Worm (Caenorhabditis elegans) whole organism, young adult: ENCODE measurements around the gene nlp-20.

Experiments used
- B0035.1 ChIP-seq: sonication (generic microtip); optimal IDR thresholded peaks from 2 replicates; lab custom pipeline; 2016; ENCODE audit warnings: missing genetic modification characterization, mild to moderate bottlenecking, missing compliant biosample characterization, missing genotype, missing genetic modification reagents
- B0261.1 ChIP-seq: sonication (generic microtip); optimal IDR thresholded peaks from 2 replicates; lab custom pipeline; 2016; ENCODE audit warnings: mild to moderate bottlenecking, missing genetic modification characterization, moderate library complexity, missing compliant biosample characterization
- B0336.3 ChIP-seq: fragments of 200-800 bp; sonication (Bioruptor generic); IDR thresholded peaks from 2 replicates; pipeline ENCODE4 v1.3.6; 2022; ENCODE audit warnings: missing genetic modification characterization, missing compliant biosample characterization
- D2030.7 ChIP-seq: fragments of 200-800 bp; sonication (Bioruptor generic); IDR thresholded peaks from 2 replicates; pipeline ENCODE4 v1.3.6; 2022; ENCODE audit warnings: missing genetic modification reagents, missing genetic modification characterization, missing compliant biosample characterization
- F22D6.2 ChIP-seq: sonication (generic microtip); optimal IDR thresholded peaks from 2 replicates; lab custom pipeline; 2016; ENCODE audit warnings: mild to moderate bottlenecking, missing genetic modification characterization, missing compliant biosample characterization
- K12H6.12 ChIP-seq: fragments of 200-800 bp; sonication (Bioruptor generic); optimal IDR thresholded peaks from 2 replicates; lab custom pipeline; 2018; ENCODE audit warnings: mild to moderate bottlenecking, missing genetic modification characterization, missing compliant biosample characterization
- T07F8.4 ChIP-seq: sonication (generic microtip); optimal IDR thresholded peaks from 2 replicates; lab custom pipeline; 2016; ENCODE audit warnings: mild to moderate bottlenecking, missing genetic modification characterization, moderate library complexity, missing compliant biosample characterization
- T26A5.8 ChIP-seq: sonication (generic microtip); optimal IDR thresholded peaks from 2 replicates; lab custom pipeline; 2016; ENCODE audit warnings: missing genetic modification characterization, missing compliant biosample characterization
- Y53G8AR.9 ChIP-seq: fragments of 200-800 bp; sonication (Bioruptor generic); conservative IDR thresholded peaks from 2 replicates; pipeline ENCODE4 v1.3.6; 2022; ENCODE audit warnings: missing genetic modification reagents, missing genetic modification characterization, missing compliant biosample characterization
- Y67H2A.10 ChIP-seq: fragments of 200-800 bp; sonication (Bioruptor generic); conservative IDR thresholded peaks from 2 replicates; pipeline ENCODE4 v1.3.6; 2022; ENCODE audit warnings: missing genetic modification reagents, missing genetic modification characterization, missing compliant biosample characterization
- Y95B8A.8 ChIP-seq: fragments of 200-800 bp; sonication (Bioruptor generic); IDR thresholded peaks from 2 replicates; pipeline ENCODE4 v1.3.6; 2022; ENCODE audit warnings: missing genetic modification reagents, missing genetic modification characterization, missing compliant biosample characterization
- ZK185.1 ChIP-seq: sonication (generic microtip); optimal IDR thresholded peaks from 2 replicates; lab custom pipeline; 2016; ENCODE audit warnings: mild to moderate bottlenecking, missing genetic modification characterization, missing compliant biosample characterization; ENCODE audit not compliant: poor library complexity, severe bottlenecking
- attf-5 ChIP-seq: fragments of 200-800 bp; sonication (Bioruptor generic); optimal IDR thresholded peaks from 2 replicates; lab custom pipeline; 2018; ENCODE audit warnings: mild to moderate bottlenecking, missing genetic modification characterization, missing compliant biosample characterization
- bed-1 ChIP-seq: fragments of 200-800 bp; sonication (Bioruptor generic); IDR thresholded peaks from 2 replicates; pipeline ENCODE4 v1.3.6; 2022; ENCODE audit warnings: missing genetic modification reagents, missing genetic modification characterization, missing compliant biosample characterization
- bed-2 ChIP-seq: fragments of 200-800 bp; sonication (Bioruptor generic); IDR thresholded peaks from 2 replicates; pipeline ENCODE4 v1.3.6; 2022; ENCODE audit warnings: missing genetic modification reagents, missing genetic modification characterization, missing compliant biosample characterization
- ccch-3 ChIP-seq: fragments of 200-800 bp; sonication (Bioruptor generic); optimal IDR thresholded peaks from 2 replicates; lab custom pipeline; 2018; ENCODE audit warnings: mild to moderate bottlenecking, missing genetic modification characterization, missing compliant biosample characterization
- cebp-2 ChIP-seq: fragments of 200-800 bp; sonication (Bioruptor generic); IDR thresholded peaks from 2 replicates; pipeline ENCODE4 v1.3.6; 2022; ENCODE audit warnings: missing genetic modification characterization, missing compliant biosample characterization
- ceh-58 ChIP-seq: fragments of 200-800 bp; sonication (Bioruptor generic); IDR thresholded peaks from 2 replicates; pipeline ENCODE4 v1.3.6; 2022; ENCODE audit warnings: missing genetic modification characterization, missing compliant biosample characterization
- die-1 ChIP-seq: sonication (generic microtip); optimal IDR thresholded peaks from 2 replicates; lab custom pipeline; 2016; ENCODE audit warnings: missing genotype, mild to moderate bottlenecking, missing genetic modification characterization, missing compliant biosample characterization
- dpff-1 ChIP-seq: sonication (generic microtip); optimal IDR thresholded peaks from 2 replicates; lab custom pipeline; 2017; ENCODE audit warnings: mild to moderate bottlenecking, missing genetic modification characterization, missing compliant biosample characterization
- efl-1 ChIP-seq: fragments of 150-350 bp; optimal IDR thresholded peaks from 2 replicates; lab custom pipeline; 2014; ENCODE audit warnings: missing biosample characterization, missing genetic modification reagents, missing genetic modification characterization
- egrh-3 ChIP-seq: fragments of 200-800 bp; sonication (Bioruptor generic); IDR thresholded peaks from 2 replicates; pipeline ENCODE4 v1.3.6; 2022; ENCODE audit warnings: missing genetic modification reagents, missing genetic modification characterization, missing compliant biosample characterization
- him-1 ChIP-seq: sonication (generic microtip); optimal IDR thresholded peaks from 2 replicates; lab custom pipeline; 2016; ENCODE audit warnings: missing genotype, missing genetic modification reagents, missing genetic modification characterization, missing compliant biosample characterization
- hmg-1.2 ChIP-seq: fragments of 200-800 bp; sonication (Bioruptor generic); IDR thresholded peaks from 2 replicates; pipeline ENCODE4 v1.3.6; 2022; ENCODE audit warnings: missing genetic modification reagents, missing genetic modification characterization, missing compliant biosample characterization
- lir-1 ChIP-seq: fragments of 200-800 bp; sonication (Bioruptor generic); conservative IDR thresholded peaks from 2 replicates; pipeline ENCODE4 v1.3.6; 2022; ENCODE audit warnings: missing genetic modification reagents, missing genetic modification characterization, missing compliant biosample characterization
- lsl-1 ChIP-seq: fragments of 200-800 bp; sonication (Bioruptor generic); optimal IDR thresholded peaks from 2 replicates; lab custom pipeline; 2018; ENCODE audit warnings: mild to moderate bottlenecking, missing genetic modification characterization, moderate library complexity, missing compliant biosample characterization
- nhr-120 ChIP-seq: fragments of 200-800 bp; sonication (Bioruptor generic); IDR thresholded peaks from 2 replicates; pipeline ENCODE4 v1.3.6; 2022; ENCODE audit warnings: missing genetic modification characterization, missing compliant biosample characterization
- nhr-179 ChIP-seq: sonication (generic microtip); optimal IDR thresholded peaks from 2 replicates; lab custom pipeline; 2016; ENCODE audit warnings: mild to moderate bottlenecking, missing genetic modification characterization, missing compliant biosample characterization
- nhr-80 ChIP-seq: sonication (generic microtip); optimal IDR thresholded peaks from 2 replicates; lab custom pipeline; 2016; ENCODE audit warnings: missing genetic modification characterization, missing compliant biosample characterization
- rcor-1 ChIP-seq: fragments of 200-800 bp; sonication (Bioruptor generic); IDR thresholded peaks from 2 replicates; pipeline ENCODE4 v1.3.6; 2022; ENCODE audit warnings: missing genetic modification reagents, missing genetic modification characterization, missing compliant biosample characterization
- rec-8 ChIP-seq, 2 experiments: sonication (generic microtip); optimal IDR thresholded peaks; 2 replicates each; lab custom pipeline; 2016; ENCODE audit warnings: mild to moderate bottlenecking in 2 of 2, missing genetic modification characterization in 2 of 2, missing genetic modification reagents in 2 of 2, missing genotype in 2 of 2, missing biosample characterization in 1 of 2, missing compliant biosample characterization in 1 of 2, moderate library complexity in 1 of 2
- repo-1 ChIP-seq: sonication (generic microtip); optimal IDR thresholded peaks from 2 replicates; lab custom pipeline; 2017; ENCODE audit warnings: mild to moderate bottlenecking, missing genetic modification characterization, missing compliant biosample characterization
- sea-2 ChIP-seq: fragments of 200-800 bp; sonication (Bioruptor generic); IDR thresholded peaks from 2 replicates; pipeline ENCODE4 v1.3.6; 2022; ENCODE audit warnings: missing genetic modification characterization, missing compliant biosample characterization
- snpc-1.3 ChIP-seq: sonication (generic microtip); optimal IDR thresholded peaks from 2 replicates; lab custom pipeline; 2017; ENCODE audit warnings: missing genetic modification characterization, mild to moderate bottlenecking, missing compliant biosample characterization, antibody characterized with exemption, moderate library complexity, missing genotype, missing genetic modification reagents; ENCODE audit not compliant: insufficient read depth
- snpc-3.4 ChIP-seq: sonication (generic microtip); optimal IDR thresholded peaks from 2 replicates; lab custom pipeline; 2017; ENCODE audit warnings: missing genetic modification characterization, mild to moderate bottlenecking, missing compliant biosample characterization, antibody characterized with exemption, moderate library complexity, missing genotype, missing genetic modification reagents
- sptf-2 ChIP-seq: fragments of 200-800 bp; sonication (Bioruptor generic); optimal IDR thresholded peaks from 2 replicates; lab custom pipeline; 2018; ENCODE audit warnings: mild to moderate bottlenecking, missing genetic modification characterization, missing compliant biosample characterization
- tbx-9 ChIP-seq: sonication (generic microtip); optimal IDR thresholded peaks from 2 replicates; lab custom pipeline; 2016; ENCODE audit warnings: borderline replicate concordance, missing genetic modification characterization, inconsistent platforms, missing compliant biosample characterization
- xnd-1 ChIP-seq: sonication (generic microtip); optimal IDR thresholded peaks from 2 replicates; lab custom pipeline; 2016; ENCODE audit warnings: missing genotype, missing genetic modification reagents, missing genetic modification characterization, missing compliant biosample characterization
- ztf-25 ChIP-seq: fragments of 200-800 bp; sonication (Bioruptor generic); IDR thresholded peaks from 2 replicates; pipeline ENCODE4 v1.3.6; 2022; ENCODE audit warnings: missing genetic modification reagents, missing genetic modification characterization, missing compliant biosample characterization
- ztf-26 ChIP-seq: sonication (generic microtip); optimal IDR thresholded peaks from 2 replicates; lab custom pipeline; 2017; ENCODE audit warnings: missing genetic modification characterization, missing compliant biosample characterization
- ztf-3 ChIP-seq: fragments of 200-800 bp; sonication (Bioruptor generic); optimal IDR thresholded peaks from 2 replicates; lab custom pipeline; 2018; ENCODE audit warnings: mild to moderate bottlenecking, missing genetic modification characterization, missing compliant biosample characterization

Gene nlp-20

DNA sequence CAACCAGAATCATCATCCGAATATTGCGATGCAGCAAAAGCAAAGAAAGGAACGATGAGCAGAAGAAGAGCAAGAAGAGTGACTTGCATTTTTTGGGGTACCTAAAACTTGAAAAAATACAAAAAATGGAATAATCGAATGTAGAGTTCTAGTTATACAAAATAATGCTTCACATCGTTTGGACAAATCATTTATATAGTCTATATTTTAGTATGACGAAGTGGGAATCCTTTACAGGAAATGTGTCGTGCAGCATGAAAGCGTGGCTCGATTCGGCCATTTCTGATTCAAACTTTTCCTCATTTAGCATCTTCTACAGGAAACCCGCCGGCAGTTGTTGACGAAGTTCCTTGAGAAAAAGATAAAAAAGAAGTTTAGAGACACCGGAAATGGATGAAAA is at the start of gene nlp-20:
Gene nlp-20 (minus strand): TSS at position 101 of the 400 bp plus-strand sequence.
- TF ChIP-seq bed-2 (GFP tag; lab: Robert Waterston, UW) (no peak), ccch-3 (GFP tag; lab: Kevin White, UChicago) (no peak), Y95B8A.8 (GFP tag; lab: Robert Waterston, UW) (no peak), tbx-9 (tag; lab: Kevin White, UChicago) (no peak), hmg-1.2 (no peak), ZK185.1 (tag; lab: Kevin White, UChicago) (no peak), B0261.1 (tag; lab: Kevin White, UChicago) (no peak), nhr-80 (tag; lab: Kevin White, UChicago) (no peak), ceh-58 (GFP tag; lab: Robert Waterston, UW) (no peak), rcor-1 (no peak), ztf-26 (no peak), nhr-179 (tag; lab: Kevin White, UChicago) (no peak), cebp-2 (GFP tag; lab: Robert Waterston, UW) (no peak), rec-8 (tag; optimal IDR thresholded peaks at IDR 0.05; lab: Kevin White, UChicago) (no peak), K12H6.12 (tag; lab: Kevin White, UChicago) (no peak), B0035.1 (tag; lab: Kevin White, UChicago) (no peak)

DNA sequence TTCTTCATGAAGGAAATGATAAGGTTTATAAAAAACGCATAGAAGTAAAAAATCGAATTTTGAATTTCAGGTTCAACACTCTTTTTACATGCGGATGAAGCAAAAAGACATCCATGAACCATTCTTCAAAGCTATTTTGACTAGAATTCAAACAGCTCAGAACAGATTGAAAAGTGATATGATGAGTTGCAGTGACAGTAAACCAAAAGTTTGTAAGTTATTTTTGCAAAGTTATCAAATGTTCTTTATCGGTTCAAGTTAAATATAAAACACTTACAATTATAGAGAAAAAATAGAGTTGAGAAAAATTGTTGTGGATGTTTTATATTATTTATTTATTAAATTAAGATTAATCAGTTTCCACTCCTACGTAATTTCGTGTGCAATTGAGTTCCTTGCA is 49.6 kb upstream of the nlp-20 start:
- TF ChIP-seq B0336.3 (GFP tag; lab: Robert Waterston, UW) (no peak), sptf-2 (GFP tag; lab: Kevin White, UChicago) (no peak), snpc-3.4 (tag; lab: Kevin White, UChicago) (no peak), F22D6.2 (tag; lab: Kevin White, UChicago) (no peak), repo-1 (tag; lab: Kevin White, UChicago) (no peak), Y67H2A.10 (no peak), him-1 (tag; lab: Kevin White, UChicago) (no peak), lsl-1 (no peak), sea-2 (GFP tag; lab: Robert Waterston, UW) (no peak)

DNA sequence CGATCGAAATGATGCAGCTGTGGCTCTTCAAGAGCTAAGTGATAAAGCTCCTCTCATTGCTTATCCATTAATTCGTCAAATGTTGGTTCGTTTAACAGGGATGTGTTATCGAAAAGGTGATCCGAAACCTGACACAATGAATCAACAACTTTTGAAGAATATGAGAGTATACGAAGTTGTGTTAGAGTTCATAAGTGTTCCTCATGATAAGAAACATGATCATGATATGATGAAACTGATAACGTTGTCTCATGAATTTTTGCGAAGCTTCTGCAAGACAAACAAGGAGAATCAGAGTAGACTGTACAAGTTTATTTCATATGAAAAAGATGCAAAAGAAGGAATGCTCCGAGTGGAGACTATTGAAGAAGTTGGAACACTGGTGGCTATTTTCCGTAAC is 46.5 kb upstream of the nlp-20 start:
- TF ChIP-seq ztf-26 (no peak), nhr-80 (tag; lab: Kevin White, UChicago) (peak; percentile 46)

DNA sequence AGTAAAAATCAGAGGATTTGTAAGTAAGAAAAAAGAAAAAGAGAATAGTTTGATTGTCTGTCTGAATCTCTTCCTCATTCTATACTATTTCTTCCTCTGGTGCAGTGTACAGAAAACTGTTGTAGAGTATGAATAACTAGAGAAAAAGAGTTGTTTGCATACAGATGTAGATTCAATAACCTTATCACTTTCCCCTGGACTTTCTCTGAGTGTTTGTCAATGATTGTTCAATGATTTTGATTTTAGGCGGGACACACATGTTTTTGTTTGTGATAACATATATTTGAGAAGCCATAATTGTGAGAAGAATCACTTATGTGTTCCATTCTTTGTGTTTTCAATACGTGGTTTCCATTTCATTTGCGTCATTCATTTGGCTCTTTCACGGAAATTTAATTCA is 36.2 kb upstream of the nlp-20 start:
- TF ChIP-seq nhr-80 (tag; lab: Kevin White, UChicago): peak; percentile 61
- TF ChIP-seq ztf-3 (GFP tag; lab: Kevin White, UChicago): no peak
- TF ChIP-seq dpff-1 (tag; lab: Kevin White, UChicago): no peak

DNA sequence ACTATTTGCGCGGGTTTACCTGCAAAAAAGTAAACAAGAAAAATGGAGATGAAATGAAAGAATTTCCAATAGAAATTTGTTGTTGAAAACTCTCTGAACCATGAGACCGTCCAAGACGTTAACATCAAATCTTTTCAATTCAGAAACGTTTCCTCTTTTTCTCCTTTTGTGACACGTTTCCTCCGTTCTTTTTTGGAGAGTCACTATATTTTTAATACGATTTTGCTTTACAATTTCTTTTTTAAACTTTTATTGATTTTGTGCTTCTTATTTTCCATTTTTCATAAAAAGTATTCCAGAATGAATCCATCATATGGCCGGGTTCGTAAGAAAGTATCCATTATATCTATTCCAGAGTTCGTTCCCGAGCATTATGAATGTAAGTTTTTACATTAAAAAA is 32.0 kb upstream of the nlp-20 start, which contains the start of gene itr-1:
Gene itr-1 (plus strand): TSS at position 301 of the 400 bp plus-strand sequence.
- TF ChIP-seq attf-5 (GFP tag; lab: Kevin White, UChicago): no peak
- no peak for TF ChIP-seq egrh-3 (GFP tag; lab: Robert Waterston, UW)
- no peak for TF ChIP-seq efl-1
- no peak for TF ChIP-seq xnd-1 (tag; lab: Kevin White, UChicago)
- TF ChIP-seq lir-1 (GFP tag; lab: Robert Waterston, UW): no peak
- no peak for TF ChIP-seq Y53G8AR.9
- TF ChIP-seq ztf-25: no peak
- TF ChIP-seq ZK185.1 (tag; lab: Kevin White, UChicago): no peak
- no peak for TF ChIP-seq T26A5.8 (tag; lab: Kevin White, UChicago)
- no peak for TF ChIP-seq snpc-1.3 (tag; lab: Kevin White, UChicago)
- TF ChIP-seq bed-1 (GFP tag; lab: Robert Waterston, UW): no peak
- TF ChIP-seq him-1 (tag; lab: Kevin White, UChicago): no peak
- TF ChIP-seq nhr-120 (GFP tag; lab: Robert Waterston, UW): no peak
- no peak for TF ChIP-seq D2030.7
- TF ChIP-seq cebp-2 (GFP tag; lab: Robert Waterston, UW): no peak
- no peak for TF ChIP-seq die-1 (tag; lab: Kevin White, UChicago)
- TF ChIP-seq T07F8.4 (tag; lab: Kevin White, UChicago): no peak
